Worm (Caenorhabditis elegans): ENCODE results near the gene srbc-45.

Gene srbc-45

DNA sequence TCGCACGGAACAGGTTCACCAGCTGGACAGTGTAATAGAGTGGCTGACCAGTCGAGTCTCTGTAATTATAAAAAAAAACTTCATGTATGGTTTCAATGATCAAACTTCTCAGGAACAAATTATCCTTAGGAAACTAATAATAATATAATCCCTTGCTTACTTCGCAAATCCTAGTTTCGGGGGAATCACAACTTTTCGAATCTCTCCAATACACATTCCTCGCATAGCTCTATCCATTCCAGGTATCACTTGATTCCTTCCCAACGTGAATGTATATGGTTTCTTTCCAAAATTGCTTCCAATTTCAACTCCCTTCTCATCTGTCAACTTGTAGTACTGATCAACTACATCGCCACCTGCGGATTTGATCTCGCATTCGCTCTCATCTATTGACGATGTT is 17.0 kb upstream of the srbc-45 start:
- TF ChIP-seq egl-27 (tag; optimal IDR thresholded peaks at IDR 0.05) (no peak), snu-23 (GFP tag; optimal IDR thresholded peaks at IDR 0.05) (no peak), nhr-12 (tag; optimal IDR thresholded peaks at IDR 0.05) (no peak), pax-3 (tag; optimal IDR thresholded peaks at IDR 0.05) (peak; percentile 68), dsc-1 (tag; optimal IDR thresholded peaks at IDR 0.05) (peak; percentile 59), nhr-84 (tag; optimal IDR thresholded peaks at IDR 0.05) (no peak), ceh-63 (GFP tag; optimal IDR thresholded peaks at IDR 0.05) (no peak), unc-30 (tag; optimal IDR thresholded peaks at IDR 0.05) (no peak), tlp-1 (tag; optimal IDR thresholded peaks at IDR 0.05) (no peak), ets-5 (GFP tag; IDR thresholded peaks at IDR 0.05) (no peak), fkh-8 (tag; optimal IDR thresholded peaks at IDR 0.05) (no peak), hpl-2 (GFP tag; optimal IDR thresholded peaks at IDR 0.05) (no peak), lin-35 (GFP tag; optimal IDR thresholded peaks at IDR 0.05) (no peak), nhr-47 (tag; optimal IDR thresholded peaks at IDR 0.05) (no peak), hlh-4 (tag; optimal IDR thresholded peaks at IDR 0.05) (no peak)

DNA sequence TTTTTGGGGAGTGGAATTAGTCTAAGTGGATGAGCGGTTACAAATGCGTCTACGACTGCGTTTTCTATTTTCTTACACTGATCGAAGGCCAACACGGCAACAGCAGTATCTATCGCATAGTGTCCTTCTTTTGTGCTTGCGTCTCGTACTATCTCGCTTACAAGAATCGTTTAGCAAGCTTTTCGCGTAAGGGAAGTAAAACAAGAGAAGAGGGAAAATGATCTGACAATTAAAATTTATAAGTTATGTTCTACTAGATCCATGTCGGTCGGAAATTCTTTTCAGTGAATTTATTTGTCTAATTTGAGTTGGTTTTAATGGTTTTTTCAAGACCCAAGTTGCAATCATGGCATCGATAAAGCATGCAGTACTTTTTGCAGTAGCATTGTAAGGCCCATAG is 16.3 kb upstream of the srbc-45 start, which contains the start of gene fkb-4:
fkb-4 (minus strand) TSS at position 101 of the 400 bp plus-strand sequence.
- TF ChIP-seq isw-1 (GFP tag; IDR thresholded peaks at IDR 0.05) = no peak
- TF ChIP-seq blmp-1 (tag; optimal IDR thresholded peaks at IDR 0.05) = peak; percentile 35

DNA sequence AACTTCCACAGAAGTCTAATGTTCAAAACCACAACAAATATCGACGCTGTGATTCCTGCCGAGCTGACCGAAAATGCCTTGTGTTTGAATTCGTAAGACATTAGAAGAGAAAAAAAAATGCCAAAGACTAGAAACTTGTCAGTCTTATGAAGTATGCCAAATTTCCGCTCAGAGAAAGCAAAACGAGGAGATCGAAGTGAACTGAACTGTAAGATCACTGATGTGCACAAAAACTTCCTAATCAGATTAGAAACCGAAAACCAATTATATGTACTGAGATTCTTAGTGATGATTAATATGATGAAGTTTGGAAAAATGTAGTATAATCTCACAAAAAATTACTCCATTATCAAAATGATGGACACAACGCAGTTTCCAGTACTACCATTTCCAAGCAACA is 14.9 kb upstream of the srbc-45 start, which contains the start of gene srbc-44:
srbc-44 (minus strand) TSS at position 101 of the 400 bp plus-strand sequence.
- no peak for TF ChIP-seq vab-15 (tag; optimal IDR thresholded peaks at IDR 0.05)
- TF ChIP-seq lin-35 (GFP tag; optimal IDR thresholded peaks at IDR 0.05) = no peak
- TF ChIP-seq nhr-47 (tag; optimal IDR thresholded peaks at IDR 0.05) = no peak
- no peak for TF ChIP-seq C34B4.2 (tag; optimal IDR thresholded peaks at IDR 0.05)
- no peak for TF ChIP-seq egl-27 (tag; optimal IDR thresholded peaks at IDR 0.05)
- no peak for TF ChIP-seq unc-62 (GFP tag; optimal IDR thresholded peaks at IDR 0.05)
- no peak for TF ChIP-seq C16A3.4 (tag; optimal IDR thresholded peaks at IDR 0.05)
- TF ChIP-seq aha-1 (tag; optimal IDR thresholded peaks at IDR 0.05) = no peak
- TF ChIP-seq unc-86 (tag; optimal IDR thresholded peaks at IDR 0.05) = no peak
- no peak for TF ChIP-seq mab-9 (GFP tag; IDR thresholded peaks at IDR 0.05)
- no peak for TF ChIP-seq efl-3 (GFP tag; optimal IDR thresholded peaks at IDR 0.05)
- no peak for TF ChIP-seq ceh-63 (GFP tag; optimal IDR thresholded peaks at IDR 0.05)
- TF ChIP-seq ceh-8 (GFP tag; optimal IDR thresholded peaks at IDR 0.05) = no peak
- no peak for TF ChIP-seq nhr-84 (tag; optimal IDR thresholded peaks at IDR 0.05)

DNA sequence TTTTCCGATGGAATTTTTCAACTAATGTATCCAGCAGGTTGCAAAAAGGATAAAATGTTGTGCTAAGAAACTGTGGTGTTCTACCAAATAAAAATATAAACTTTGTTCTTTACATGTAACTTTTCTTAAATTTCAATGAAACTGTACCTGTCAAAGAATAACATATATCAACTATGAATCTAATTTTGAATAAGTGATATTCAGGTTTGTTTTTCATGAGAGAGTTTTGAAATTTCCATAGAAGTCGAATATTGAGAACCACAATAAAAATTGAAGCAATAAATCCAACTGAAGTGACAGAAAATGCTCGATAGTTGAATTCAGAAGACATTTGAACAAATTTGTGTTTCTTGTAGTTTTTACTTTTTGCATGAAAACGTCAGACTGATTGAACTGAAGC is 13.2 kb upstream of the srbc-45 start, which contains the start of gene srbc-43:
srbc-43 (minus strand) TSS at position 331 of the 400 bp plus-strand sequence.
- TF ChIP-seq sptf-1 (tag; optimal IDR thresholded peaks at IDR 0.05) (no peak), elt-2 (tag; optimal IDR thresholded peaks at IDR 0.05) (peak; percentile 7)

DNA sequence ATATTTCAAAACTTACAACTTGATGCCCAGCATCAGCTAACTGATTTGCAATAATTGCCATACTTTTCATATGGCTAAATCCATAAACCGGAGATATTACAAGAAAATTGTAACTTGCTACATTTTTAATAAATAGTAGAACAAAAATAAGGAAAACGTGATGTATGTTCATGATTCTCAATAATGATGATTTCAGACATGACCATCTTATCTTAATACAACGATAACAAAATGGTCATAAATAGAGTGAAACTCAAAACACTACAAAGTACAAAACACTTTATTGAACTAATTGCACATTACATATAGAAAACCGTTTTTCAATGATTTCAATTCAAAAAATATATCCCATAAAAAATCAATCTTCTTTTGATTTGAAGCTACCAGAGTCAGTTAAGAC is 10.6 kb upstream of the srbc-45 start, which contains the start of gene ugt-5:
ugt-5 (minus strand) TSS at position 214 of the 400 bp plus-strand sequence.
- TF ChIP-seq elt-2 (tag; optimal IDR thresholded peaks at IDR 0.05) (peak; percentile 48), ceh-82 (tag; optimal IDR thresholded peaks at IDR 0.05) (no peak), lin-35 (GFP tag; optimal IDR thresholded peaks at IDR 0.05) (peak in 1 of 2 experiments; percentile 37), ets-5 (GFP tag; IDR thresholded peaks at IDR 0.05) (no peak), egl-27 (tag; optimal IDR thresholded peaks at IDR 0.05) (no peak)

DNA sequence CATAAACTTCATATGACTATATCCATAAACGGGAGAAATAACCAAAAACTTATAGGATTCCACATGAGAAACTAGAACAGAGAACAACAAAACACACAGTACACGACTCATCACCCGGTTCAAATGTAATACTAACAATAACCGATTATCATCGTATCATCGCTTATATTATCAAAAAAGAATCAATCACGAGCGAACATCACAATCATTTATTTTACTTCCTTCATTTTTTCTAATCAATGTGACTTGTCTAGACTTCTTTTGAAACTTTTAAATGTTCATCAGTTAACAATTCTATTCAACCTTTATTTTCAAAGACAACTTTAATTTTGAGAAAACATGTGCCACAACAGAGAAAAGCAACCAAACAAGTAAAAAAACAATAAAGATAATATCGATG is 8.2 kb upstream of the srbc-45 start, which contains the start of gene ugt-4:
ugt-4 (minus strand) TSS at position 141 of the 400 bp plus-strand sequence.
- TF ChIP-seq nhr-71 (tag; optimal IDR thresholded peaks at IDR 0.05) (peak; percentile 10), lin-35 (GFP tag; optimal IDR thresholded peaks at IDR 0.05) (peak in 1 of 2 experiments; percentile 36), elt-2 (tag; optimal IDR thresholded peaks at IDR 0.05) (peak; percentile 50), nhr-11 (tag; optimal IDR thresholded peaks at IDR 0.05) (no peak), ces-1 (GFP tag; optimal IDR thresholded peaks at IDR 0.05) (no peak), elt-3 (tag; optimal IDR thresholded peaks at IDR 0.05) (peak in 1 of 6 experiments; percentile 47), nhr-28 (tag; optimal IDR thresholded peaks at IDR 0.05) (no peak), zip-4 (GFP tag; optimal IDR thresholded peaks at IDR 0.05) (no peak)
